Worm (Caenorhabditis elegans): ENCODE results near the gene dnc-1.

DNA sequence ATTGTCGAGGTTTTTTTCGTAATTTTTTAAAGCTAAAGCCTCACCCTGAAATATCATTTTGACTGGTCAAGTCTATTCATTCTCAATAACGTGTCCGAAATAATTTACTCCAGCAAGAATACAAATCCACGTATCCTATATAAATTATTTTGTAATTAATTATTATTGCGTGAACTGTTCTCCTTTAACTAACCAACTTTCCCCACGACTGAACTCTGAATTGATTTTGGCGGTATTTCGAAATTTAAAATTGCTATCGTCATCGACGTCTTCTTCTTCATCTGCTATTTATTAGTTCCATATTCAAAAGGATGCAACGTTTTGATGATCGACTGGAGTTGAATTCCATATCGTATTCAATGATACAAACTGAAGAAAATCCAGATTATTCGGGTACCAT, 33.4 kb upstream of the dnc-1 start, which contains the start of the genes aqp-3 and Y69E1A.8:
- TF ChIP-seq W03F9.2 (tag; optimal IDR thresholded peaks at IDR 0.05) (no peak), him-1 (tag; optimal IDR thresholded peaks at IDR 0.05) (no peak)

All from whole organism, L4/young adult.